Worm (Caenorhabditis elegans): ENCODE measurements around the gene vab-2.

Gene vab-2

DNA sequence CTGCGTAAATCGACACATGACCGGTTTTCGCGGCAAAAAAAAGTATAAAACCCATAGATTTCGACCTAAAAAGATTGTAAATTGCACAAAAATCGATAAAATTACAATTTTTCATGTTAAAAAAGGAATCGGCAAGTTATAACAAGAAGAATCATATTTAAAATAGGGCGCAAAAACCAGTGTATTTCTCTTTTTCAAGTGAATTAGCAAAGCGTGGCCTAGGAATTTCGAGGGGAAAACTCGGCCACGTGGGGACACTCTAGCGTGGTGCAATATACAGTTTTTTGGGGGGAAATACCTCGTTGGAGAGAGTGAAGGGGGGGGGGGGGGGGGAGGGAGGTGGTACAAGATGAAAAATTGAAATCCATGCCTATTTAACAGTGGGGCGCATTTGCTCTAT, 40.9 kb upstream of the vab-2 start:
- no peak for TF ChIP-seq ama-1 (optimal IDR thresholded peaks at IDR 0.05)
- TF ChIP-seq R02D3.7 (tag; optimal IDR thresholded peaks at IDR 0.05) = peak; percentile 43
- TF ChIP-seq egl-5 (tag; optimal IDR thresholded peaks at IDR 0.05) = no peak

DNA sequence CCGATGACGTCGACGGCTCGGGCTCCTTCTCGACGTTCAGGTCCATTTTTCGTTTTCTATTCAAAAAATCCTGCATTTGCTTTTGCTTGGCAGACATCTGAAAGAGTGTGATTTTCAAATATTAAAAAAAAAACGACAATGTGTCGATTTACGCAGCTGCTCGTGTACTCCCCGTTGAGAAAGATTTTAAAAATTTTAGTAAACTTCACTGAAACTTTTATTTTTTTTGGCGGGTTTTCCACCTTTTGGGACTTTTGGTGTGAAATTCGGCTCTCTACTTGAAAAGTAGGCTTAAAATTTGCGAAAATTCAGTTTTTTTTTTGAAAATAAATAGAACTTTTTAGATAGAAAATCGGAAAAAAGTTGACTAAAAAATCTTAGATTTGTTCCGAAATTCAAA, 40.5 kb upstream of the vab-2 start, which contains the start of gene M02B7.7:
TSS of gene M02B7.7 (minus strand) at position 101 of the 400 bp plus-strand sequence.
- no peak for TF ChIP-seq egl-5 (tag; optimal IDR thresholded peaks at IDR 0.05)
- TF ChIP-seq mdl-1 (tag; optimal IDR thresholded peaks at IDR 0.05) = no peak
- TF ChIP-seq fkh-2 (tag; optimal IDR thresholded peaks at IDR 0.05) = no peak
- TF ChIP-seq unc-39 (tag; optimal IDR thresholded peaks at IDR 0.05) = no peak
- no peak for TF ChIP-seq nhr-43 (tag; optimal IDR thresholded peaks at IDR 0.05; ENCODE audit: poor library complexity, severe bottlenecking)
- TF ChIP-seq nhr-23 (tag; optimal IDR thresholded peaks at IDR 0.05) = no peak
- no peak for TF ChIP-seq ceh-9 (tag; optimal IDR thresholded peaks at IDR 0.05)
- TF ChIP-seq lin-15B (tag; optimal IDR thresholded peaks at IDR 0.05) = no peak
- no peak for TF ChIP-seq ama-1 (optimal IDR thresholded peaks at IDR 0.05)
- no peak for TF ChIP-seq lsy-12 (tag; optimal IDR thresholded peaks at IDR 0.05)
- TF ChIP-seq nhr-77 (tag; optimal IDR thresholded peaks at IDR 0.05) = no peak

DNA sequence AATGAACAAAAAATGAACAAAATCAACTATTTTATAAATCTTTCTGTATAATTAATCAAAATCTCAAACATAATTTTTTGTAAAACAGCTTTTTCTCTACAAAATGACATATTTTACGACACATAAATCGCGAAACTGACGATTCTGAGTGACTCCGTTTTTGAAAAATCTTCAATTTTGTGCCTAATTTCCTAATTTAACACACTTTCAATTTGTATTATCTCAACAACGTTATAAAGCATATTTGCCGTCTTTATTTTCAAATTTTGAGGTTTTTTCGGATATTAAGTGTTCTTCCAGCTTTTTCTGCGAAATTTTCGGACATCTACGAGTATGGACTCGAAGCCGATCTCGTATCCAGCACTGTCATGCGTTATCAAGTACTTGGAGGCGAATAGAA, 38.6 kb upstream of the vab-2 start, which contains the start of gene fbxc-47:
TSS of gene fbxc-47 (plus strand) at position 301 of the 400 bp plus-strand sequence.
- no peak for TF ChIP-seq nfya-1 (tag; optimal IDR thresholded peaks at IDR 0.05; ENCODE audit: insufficient read depth)
- TF ChIP-seq skn-1 (tag; optimal IDR thresholded peaks at IDR 0.05) = no peak
- no peak for TF ChIP-seq ztf-11 (tag; optimal IDR thresholded peaks at IDR 0.05)

DNA sequence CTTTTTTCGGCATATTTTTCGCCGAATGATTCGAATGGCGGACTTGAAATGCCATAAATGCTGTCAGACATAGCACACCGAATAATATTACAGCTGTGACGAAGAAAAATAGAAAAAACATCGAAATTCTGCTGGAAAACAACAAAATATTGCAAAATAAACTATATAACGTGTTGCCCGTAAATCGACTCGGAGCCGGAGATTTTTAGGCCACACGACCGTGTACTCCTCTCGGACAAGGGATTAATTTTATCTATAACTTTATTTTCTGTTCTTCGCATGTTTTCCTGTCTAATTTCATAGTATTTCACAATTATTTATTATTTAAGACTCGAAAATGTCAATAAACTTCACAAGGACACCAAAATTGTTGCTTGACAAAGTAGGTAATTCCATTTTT, 36.6 kb upstream of the vab-2 start, which contains the start of the genes algn-14 and M02B7.2:
TSS of gene algn-14 (minus strand) at position 175 of the 400 bp plus-strand sequence.
TSS of gene M02B7.2 (plus strand) at position 330 of the 400 bp plus-strand sequence.
- no peak for TF ChIP-seq fkh-10 (GFP tag; optimal IDR thresholded peaks at IDR 0.05)
- no peak for TF ChIP-seq ceh-9 (tag; optimal IDR thresholded peaks at IDR 0.05)
- TF ChIP-seq ceh-82 (tag; optimal IDR thresholded peaks at IDR 0.05) = no peak
- peak; percentile 30 for TF ChIP-seq hmg-11 (tag; optimal IDR thresholded peaks at IDR 0.05)
- no peak for TF ChIP-seq nhr-237 (tag; optimal IDR thresholded peaks at IDR 0.05)
- peak; percentile 66 for TF ChIP-seq pha-4 (tag; optimal IDR thresholded peaks at IDR 0.05)
- TF ChIP-seq unc-39 (tag; optimal IDR thresholded peaks at IDR 0.05) = no peak
- peak; percentile 19 for TF ChIP-seq lsy-12 (tag; optimal IDR thresholded peaks at IDR 0.05)
- TF ChIP-seq nhr-23 (tag; optimal IDR thresholded peaks at IDR 0.05) = peak; percentile 42
- peak; percentile 70 for TF ChIP-seq snpc-4 (tag; optimal IDR thresholded peaks at IDR 0.05)
- no peak for TF ChIP-seq elt-3 (tag; optimal IDR thresholded peaks at IDR 0.05)
- TF ChIP-seq unc-62 (GFP tag; optimal IDR thresholded peaks at IDR 0.05) = no peak
- peak; percentile 9 for TF ChIP-seq lin-39 (tag; optimal IDR thresholded peaks at IDR 0.05)
- TF ChIP-seq egl-27 (tag; optimal IDR thresholded peaks at IDR 0.05) = no peak
- TF ChIP-seq nhr-11 (tag; optimal IDR thresholded peaks at IDR 0.05) = no peak
- no peak for TF ChIP-seq nhr-28 (tag; optimal IDR thresholded peaks at IDR 0.05)
- peak; percentile 88 for TF ChIP-seq nhr-43 (tag; optimal IDR thresholded peaks at IDR 0.05; ENCODE audit: poor library complexity, severe bottlenecking)
- no peak for TF ChIP-seq ama-1 (optimal IDR thresholded peaks at IDR 0.05)
- no peak for TF ChIP-seq nhr-12 (tag; optimal IDR thresholded peaks at IDR 0.05)
- TF ChIP-seq mdl-1 (tag; optimal IDR thresholded peaks at IDR 0.05) = no peak
- peak; percentile 92 for TF ChIP-seq R02D3.7 (tag; optimal IDR thresholded peaks at IDR 0.05)
- TF ChIP-seq ZK546.5 (tag; optimal IDR thresholded peaks at IDR 0.05) = no peak
- no peak for TF ChIP-seq pqm-1 (tag; optimal IDR thresholded peaks at IDR 0.05)
- TF ChIP-seq zag-1 (tag; optimal IDR thresholded peaks at IDR 0.05) = no peak
- no peak for TF ChIP-seq nhr-25 (tag; optimal IDR thresholded peaks at IDR 0.05)
- TF ChIP-seq jun-1 (tag; optimal IDR thresholded peaks at IDR 0.05) = peak; percentile 22
- TF ChIP-seq sea-2 (GFP tag; optimal IDR thresholded peaks at IDR 0.05) = no peak
- TF ChIP-seq elt-1 (tag; optimal IDR thresholded peaks at IDR 0.05) = no peak
- TF ChIP-seq ceh-28 (tag; optimal IDR thresholded peaks at IDR 0.05) = peak; percentile 5
- TF ChIP-seq egl-5 (tag; optimal IDR thresholded peaks at IDR 0.05) = no peak
- TF ChIP-seq ztf-4 (tag; optimal IDR thresholded peaks at IDR 0.05) = no peak
- TF ChIP-seq tbx-2 (tag; optimal IDR thresholded peaks at IDR 0.05) = no peak
- TF ChIP-seq nhr-76 (tag; optimal IDR thresholded peaks at IDR 0.05) = no peak
- TF ChIP-seq eor-1 (tag; optimal IDR thresholded peaks at IDR 0.05) = no peak
- TF ChIP-seq lin-15B (tag; optimal IDR thresholded peaks at IDR 0.05) = peak; percentile 74
- TF ChIP-seq elt-2 (tag; optimal IDR thresholded peaks at IDR 0.05) = peak; percentile 47
- TF ChIP-seq aly-2 (tag; optimal IDR thresholded peaks at IDR 0.05) = no peak
- TF ChIP-seq daf-12 (tag; optimal IDR thresholded peaks at IDR 0.05) = no peak
- no peak for TF ChIP-seq ceh-16 (tag; optimal IDR thresholded peaks at IDR 0.05)
- TF ChIP-seq nhr-67 (tag; optimal IDR thresholded peaks at IDR 0.05) = no peak
- no peak for TF ChIP-seq mml-1 (tag; optimal IDR thresholded peaks at IDR 0.05)
- TF ChIP-seq nhr-77 (tag; optimal IDR thresholded peaks at IDR 0.05) = no peak
- no peak for TF ChIP-seq skn-1 (tag; optimal IDR thresholded peaks at IDR 0.05)
- TF ChIP-seq ztf-11 (tag; optimal IDR thresholded peaks at IDR 0.05) = no peak
- TF ChIP-seq nfya-1 (tag; optimal IDR thresholded peaks at IDR 0.05; ENCODE audit: insufficient read depth) = peak; percentile 42

Data from whole organism, L3 larva.